Fruit fly (Drosophila melanogaster) whole organism, embryonic: ENCODE results near the gene CG42716.

Source experiments
- ATbp ChIP-seq: fragments of 200-800 bp; sonication (Bioruptor generic); optimal IDR thresholded peaks from 2 replicates; lab custom pipeline; 2017; ENCODE audit warnings: missing biosample characterization, mild to moderate bottlenecking, missing genetic modification characterization, missing genetic modification reagents
- CG10209 ChIP-seq: fragments of 200-800 bp; sonication (Bioruptor generic); optimal IDR thresholded peaks from 3 replicates; lab custom pipeline; 2017; ENCODE audit warnings: missing biosample characterization, mild to moderate bottlenecking, missing genetic modification characterization, missing genetic modification reagents
- CG10321 ChIP-seq: fragments of 200-800 bp; sonication (Bioruptor generic); IDR thresholded peaks from 2 replicates; pipeline ENCODE4 v1.3.6; 2022; ENCODE audit warnings: missing biosample characterization, missing genetic modification characterization
- CG12104 ChIP-seq: fragments of 200-800 bp; sonication (Bioruptor generic); optimal IDR thresholded peaks from 3 replicates; lab custom pipeline; 2016; ENCODE audit warnings: missing biosample characterization, missing genetic modification characterization
- CG12299 ChIP-seq: fragments of 200-800 bp; sonication (Bioruptor generic); optimal IDR thresholded peaks from 2 replicates; lab custom pipeline; 2018; ENCODE audit warnings: missing biosample characterization, mild to moderate bottlenecking, missing genetic modification characterization
- CG12391 ChIP-seq: fragments of 200-800 bp; sonication (Bioruptor generic); optimal IDR thresholded peaks from 3 replicates; lab custom pipeline; 2018; ENCODE audit warnings: missing biosample characterization, mild to moderate bottlenecking, missing genetic modification characterization, moderate library complexity
- CG12659 ChIP-seq: fragments of 200-800 bp; sonication (Bioruptor generic); optimal IDR thresholded peaks from 3 replicates; lab custom pipeline; 2017; ENCODE audit warnings: mild to moderate bottlenecking, missing biosample characterization, missing genetic modification reagents, missing genetic modification characterization
- CG15073 ChIP-seq: fragments of 200-800 bp; sonication (Bioruptor generic); optimal IDR thresholded peaks from 2 replicates; lab custom pipeline; 2016; ENCODE audit warnings: missing biosample characterization, missing genetic modification characterization
- CG15269 ChIP-seq: fragments of 200-800 bp; sonication (Bioruptor generic); optimal IDR thresholded peaks from 2 replicates; lab custom pipeline; 2018; ENCODE audit warnings: missing biosample characterization, mild to moderate bottlenecking, missing genetic modification characterization, moderate library complexity
- CG15601 ChIP-seq: fragments of 200-800 bp; sonication (Bioruptor generic); optimal IDR thresholded peaks from 3 replicates; lab custom pipeline; 2019; ENCODE audit warnings: missing biosample characterization, mild to moderate bottlenecking, missing genetic modification characterization, moderate library complexity
- CG16779 ChIP-seq: fragments of 200-800 bp; sonication (Bioruptor generic); IDR thresholded peaks from 2 replicates; pipeline ENCODE4 v1.3.6; 2022; ENCODE audit warnings: missing biosample characterization, missing genetic modification characterization
- CG2875 ChIP-seq: fragments of 200-800 bp; sonication (Bioruptor generic); optimal IDR thresholded peaks from 2 replicates; lab custom pipeline; 2017; ENCODE audit warnings: missing biosample characterization, mild to moderate bottlenecking, missing genetic modification characterization, missing genetic modification reagents
- CG2889 ChIP-seq: fragments of 200-800 bp; sonication (Bioruptor generic); IDR thresholded peaks from 3 replicates; pipeline ENCODE4 v1.3.6; 2022; ENCODE audit warnings: missing biosample characterization, missing genetic modification characterization
- CG33557 ChIP-seq: fragments of 200-800 bp; sonication (Bioruptor generic); optimal IDR thresholded peaks from 2 replicates; lab custom pipeline; 2019; ENCODE audit warnings: missing biosample characterization, mild to moderate bottlenecking, missing genetic modification characterization, moderate library complexity
- CG3407 ChIP-seq: fragments of 200-800 bp; sonication (Bioruptor generic); optimal IDR thresholded peaks from 2 replicates; lab custom pipeline; 2018; ENCODE audit warnings: missing biosample characterization, mild to moderate bottlenecking, missing genetic modification characterization
- CG3726 ChIP-seq: fragments of 200-800 bp; sonication (Bioruptor generic); IDR thresholded peaks from 3 replicates; pipeline ENCODE4, ENCODE4 v1.3.6; 2022; ENCODE audit warnings: missing biosample characterization, missing genetic modification characterization
- CG3995 ChIP-seq: fragments of 200-800 bp; sonication (Bioruptor generic); optimal IDR thresholded peaks from 3 replicates; lab custom pipeline; 2016; ENCODE audit warnings: missing biosample characterization, missing genetic modification characterization
- CG43689 ChIP-seq: fragments of 200-800 bp; sonication (Bioruptor generic); IDR thresholded peaks from 2 replicates; pipeline ENCODE4 v1.3.6; 2022; ENCODE audit warnings: missing biosample characterization, missing genetic modification characterization
- CG4820 ChIP-seq: fragments of 200-800 bp; sonication (Bioruptor generic); optimal IDR thresholded peaks from 3 replicates; lab custom pipeline; 2016; ENCODE audit warnings: missing biosample characterization, missing genetic modification characterization
- CG7372 ChIP-seq: fragments of 200-800 bp; sonication (Bioruptor generic); IDR thresholded peaks from 2 replicates; pipeline ENCODE4 v1.3.6; 2022; ENCODE audit warnings: missing biosample characterization, missing genetic modification characterization
- CG8944 ChIP-seq: fragments of 200-800 bp; sonication (Bioruptor generic); optimal IDR thresholded peaks from 3 replicates; lab custom pipeline; 2016; ENCODE audit warnings: missing biosample characterization, missing genetic modification characterization
- CG9727 ChIP-seq: fragments of 200-800 bp; sonication (Bioruptor generic); optimal IDR thresholded peaks from 3 replicates; lab custom pipeline; 2017; ENCODE audit warnings: missing biosample characterization, mild to moderate bottlenecking, missing genetic modification characterization
- Chrac-16 ChIP-seq: fragments of 200-800 bp; sonication (Bioruptor generic); optimal IDR thresholded peaks from 3 replicates; lab custom pipeline; 2016; ENCODE audit warnings: missing biosample characterization, missing genetic modification characterization
- CoRest ChIP-seq: fragments of 200-800 bp; sonication (Bioruptor generic); optimal IDR thresholded peaks from 3 replicates; lab custom pipeline; 2018; ENCODE audit warnings: missing biosample characterization, mild to moderate bottlenecking, missing genetic modification characterization, moderate library complexity
- E2f1 ChIP-seq: fragments of 200-800 bp; sonication (Bioruptor generic); IDR thresholded peaks from 2 replicates; pipeline ENCODE4 v1.3.6; 2022; ENCODE audit warnings: missing biosample characterization, missing genetic modification characterization
- Eip74EF ChIP-seq, 2 experiments: fragments of 200-800 bp in 1 of 2; fragments of >200 bp in 1 of 2; sonication (Bioruptor generic) in 1 of 2; optimal IDR thresholded peaks; 2 replicates each; lab custom pipeline; 2017 to 2019; ENCODE audit warnings: missing biosample characterization in 2 of 2, missing genetic modification characterization in 2 of 2, mild to moderate bottlenecking in 1 of 2, moderate library complexity in 1 of 2
- Fer1 ChIP-seq: fragments of 200-800 bp; sonication (Bioruptor generic); optimal IDR thresholded peaks from 2 replicates; lab custom pipeline; 2017; ENCODE audit warnings: missing biosample characterization, mild to moderate bottlenecking, missing genetic modification characterization
- Fer2 ChIP-seq: fragments of 200-800 bp; sonication (Bioruptor generic); optimal IDR thresholded peaks from 2 replicates; lab custom pipeline; 2018; ENCODE audit warnings: missing biosample characterization, mild to moderate bottlenecking, missing genetic modification characterization, moderate library complexity
- Kr ChIP-seq: fragments of 200-800 bp; sonication (Bioruptor generic); optimal IDR thresholded peaks from 2 replicates; lab custom pipeline; 2017; ENCODE audit warnings: missing biosample characterization, mild to moderate bottlenecking, missing genetic modification characterization
- Myb ChIP-seq: fragments of 200-800 bp; sonication (Bioruptor generic); optimal IDR thresholded peaks from 2 replicates; lab custom pipeline; 2016; ENCODE audit warnings: missing biosample characterization, missing genetic modification characterization
- NC2α ChIP-seq: fragments of 200-800 bp; sonication (Bioruptor generic); optimal IDR thresholded peaks from 2 replicates; lab custom pipeline; 2016; ENCODE audit warnings: missing biosample characterization, missing genetic modification characterization
- Nf-YC ChIP-seq: fragments of 200-800 bp; optimal IDR thresholded peaks from 3 replicates; lab custom pipeline; 2019; ENCODE audit warnings: missing biosample characterization, mild to moderate bottlenecking, missing genetic modification characterization, moderate library complexity
- Sry-δ ChIP-seq: fragments of 200-800 bp; sonication (Bioruptor generic); optimal IDR thresholded peaks from 2 replicates; lab custom pipeline; 2016; ENCODE audit warnings: missing biosample characterization, missing genetic modification characterization
- Stat92E ChIP-seq, 3 experiments: fragments of >200 bp in 2 of 3; fragments of 200-800 bp in 1 of 3; sonication (Bioruptor generic) in 1 of 3; optimal IDR thresholded peaks; 2 replicates each; lab custom pipeline; 2017 to 2019; ENCODE audit warnings: missing biosample characterization in 3 of 3, missing genetic modification characterization in 3 of 3, mild to moderate bottlenecking in 1 of 3, moderate library complexity in 1 of 3
- al ChIP-seq: fragments of 200-800 bp; sonication (Bioruptor generic); IDR thresholded peaks from 2 replicates; pipeline ENCODE4 v1.3.6; 2022; ENCODE audit warnings: missing biosample characterization, missing genetic modification characterization
- cad ChIP-seq: fragments of >200 bp; optimal IDR thresholded peaks from 2 replicates; lab custom pipeline; 2017; ENCODE audit warnings: missing biosample characterization, missing genetic modification characterization
- croc ChIP-seq: fragments of 200-800 bp; sonication (Bioruptor generic); conservative IDR thresholded peaks from 3 replicates; pipeline ENCODE4 v1.3.6; 2022; ENCODE audit warnings: missing biosample characterization, missing genetic modification characterization
- dm ChIP-seq: fragments of 200-800 bp; sonication (Bioruptor generic); optimal IDR thresholded peaks from 3 replicates; lab custom pipeline; 2016; ENCODE audit warnings: missing biosample characterization, missing genetic modification characterization
- fd102C ChIP-seq: fragments of 200-800 bp; sonication (Bioruptor generic); optimal IDR thresholded peaks from 2 replicates; lab custom pipeline; 2018; ENCODE audit warnings: missing biosample characterization, mild to moderate bottlenecking, missing genetic modification characterization, moderate library complexity
- fd64A ChIP-seq: fragments of 200-800 bp; sonication (Bioruptor generic); optimal IDR thresholded peaks from 3 replicates; lab custom pipeline; 2018; ENCODE audit warnings: missing biosample characterization, mild to moderate bottlenecking, missing genetic modification characterization
- fru ChIP-seq: fragments of >200 bp; optimal IDR thresholded peaks from 2 replicates; lab custom pipeline; 2017
- fu2 ChIP-seq: fragments of 200-800 bp; sonication (Bioruptor generic); optimal IDR thresholded peaks from 2 replicates; lab custom pipeline; 2016; ENCODE audit warnings: missing biosample characterization, missing genetic modification characterization
- hkb ChIP-seq, 2 experiments: fragments of 200-800 bp in 1 of 2; fragments of >200 bp in 1 of 2; sonication (Bioruptor generic) in 1 of 2; IDR thresholded peaks in 1 of 2; optimal IDR thresholded peaks in 1 of 2; 2 replicates each; pipeline versions ENCODE4 v1.3.6 to Lab custom; 2017 to 2022; ENCODE audit warnings: missing biosample characterization in 1 of 2, missing genetic modification characterization in 1 of 2
- kay ChIP-seq: fragments of 200-800 bp; sonication (Bioruptor generic); optimal IDR thresholded peaks from 2 replicates; lab custom pipeline; 2016; ENCODE audit warnings: missing biosample characterization, missing genetic modification characterization
- rib ChIP-seq: fragments of 200-800 bp; sonication (Bioruptor generic); IDR thresholded peaks from 2 replicates; pipeline ENCODE4 v1.3.6; 2022; ENCODE audit warnings: missing biosample characterization, missing genetic modification characterization
- sim ChIP-seq: fragments of 200-800 bp; sonication (Bioruptor generic); IDR thresholded peaks from 2 replicates; pipeline ENCODE4 v1.3.6; 2022; ENCODE audit warnings: missing biosample characterization, missing genetic modification characterization
- sna ChIP-seq: fragments of 200-800 bp; sonication (Bioruptor generic); IDR thresholded peaks from 2 replicates; pipeline ENCODE4 v1.3.6; 2022; ENCODE audit warnings: missing biosample characterization, missing genetic modification characterization; ENCODE audit not compliant: partially characterized antibody
- twi ChIP-seq: fragments of 200-800 bp; optimal IDR thresholded peaks from 2 replicates; lab custom pipeline; 2019; ENCODE audit warnings: missing biosample characterization, mild to moderate bottlenecking, missing genetic modification characterization, moderate library complexity
- unpg ChIP-seq: fragments of 200-800 bp; sonication (Bioruptor generic); optimal IDR thresholded peaks from 3 replicates; lab custom pipeline; 2018; ENCODE audit warnings: missing biosample characterization, mild to moderate bottlenecking, missing genetic modification characterization, moderate library complexity
- z ChIP-seq: fragments of 200-800 bp; sonication (Bioruptor generic); IDR thresholded peaks from 3 replicates; pipeline ENCODE4 v1.3.6; 2022; ENCODE audit warnings: missing biosample characterization, missing genetic modification characterization

The CG42716 gene

dm6 chr3L:16056101-16056891 lies 22.7 kb downstream of the CG42716 start (continued):
- TF ChIP-seq CG2889: no peak
- no peak for TF ChIP-seq fu2 (GFP tag; lab: Kevin White, UChicago)
- no peak for TF ChIP-seq CG3726 (GFP tag; lab: Robert Waterston, UW)
- TF ChIP-seq twi (tag; lab: Kevin White, UChicago): no peak
- no peak for TF ChIP-seq CG43689 (GFP tag; lab: Robert Waterston, UW)
- TF ChIP-seq cad (GFP tag; lab: Kevin White, UChicago): no peak
- TF ChIP-seq CG15073 (GFP tag; lab: Kevin White, UChicago): no peak
- TF ChIP-seq CG12391 (tag; lab: Kevin White, UChicago): no peak
- TF ChIP-seq unpg (GFP tag; lab: Kevin White, UChicago): no peak
- no peak for TF ChIP-seq sna (GFP tag; lab: Robert Waterston, UW)
- TF ChIP-seq CG12659: no peak
- TF ChIP-seq sim (GFP tag; lab: Robert Waterston, UW): no peak
- TF ChIP-seq CG10321 (GFP tag; lab: Robert Waterston, UW): no peak
- TF ChIP-seq croc (GFP tag; lab: Robert Waterston, UW): no peak
- no peak for TF ChIP-seq Fer2 (tag; lab: Kevin White, UChicago)
- TF ChIP-seq Myb (GFP tag; lab: Kevin White, UChicago): no peak
- TF ChIP-seq CG8944: no peak
- TF ChIP-seq kay: no peak
- TF ChIP-seq CG9727: peak; percentile 52
- TF ChIP-seq hkb (optimal IDR thresholded peaks at IDR 0.05; lab: Kevin White, UChicago): no peak
- TF ChIP-seq hkb (GFP tag; IDR thresholded peaks at IDR 0.05; lab: Robert Waterston, UW): no peak
- no peak for TF ChIP-seq Sry-δ
- TF ChIP-seq CG2875 (GFP tag; lab: Kevin White, UChicago): peak; percentile 49
- no peak for TF ChIP-seq fru (lab: Kevin White, UChicago)
- TF ChIP-seq Kr (GFP tag; lab: Kevin White, UChicago): no peak
- no peak for TF ChIP-seq CG12299 (tag; lab: Kevin White, UChicago)
- TF ChIP-seq Chrac-16 (GFP tag; lab: Kevin White, UChicago): no peak
- no peak for TF ChIP-seq Eip74EF (GFP tag; optimal IDR thresholded peaks at IDR 0.05; lab: Kevin White, UChicago)
- no peak for TF ChIP-seq rib (GFP tag; lab: Robert Waterston, UW)
- TF ChIP-seq CG16779: no peak
- TF ChIP-seq CoRest: no peak
- no peak for TF ChIP-seq CG7372 (GFP tag; lab: Robert Waterston, UW)
- TF ChIP-seq CG4820 (GFP tag; lab: Kevin White, UChicago): no peak
- peak; percentile 37 for TF ChIP-seq ATbp (GFP tag; lab: Kevin White, UChicago)
- no peak for TF ChIP-seq CG3995
- peak; percentile 40 for TF ChIP-seq CG33557 (GFP tag; lab: Kevin White, UChicago)
- TF ChIP-seq CG15269 (tag; lab: Kevin White, UChicago): no peak
- no peak for TF ChIP-seq NC2α
- TF ChIP-seq Fer1: no peak
- TF ChIP-seq Stat92E (GFP tag; optimal IDR thresholded peaks at IDR 0.05; lab: Kevin White, UChicago): no peak
- TF ChIP-seq CG12104: no peak
- TF ChIP-seq al (GFP tag; lab: Robert Waterston, UW): no peak
- peak; percentile 56 for TF ChIP-seq fd64A
- no peak for TF ChIP-seq dm (GFP tag; lab: Kevin White, UChicago)
- 0 out of 3 replicates have a peak, but pooled peaks have one; percentile 20 for TF ChIP-seq z (GFP tag; lab: Robert Waterston, UW)
- TF ChIP-seq CG3407 (GFP tag; lab: Kevin White, UChicago): peak; percentile 18
- TF ChIP-seq fd102C (GFP tag; lab: Kevin White, UChicago): no peak
- TF ChIP-seq CG10209 (GFP tag; lab: Kevin White, UChicago): no peak
- TF ChIP-seq Nf-YC: no peak
- TF ChIP-seq CG15601 (tag; lab: Kevin White, UChicago): peak; percentile 43
- no peak for TF ChIP-seq E2f1 (GFP tag; lab: Robert Waterston, UW)
